Worm (Caenorhabditis elegans): Measurements from ENCODE around the gene C15B12.3.

Gene C15B12.3

ce11 chrX:6446564-6446963 lies 20.8 kb downstream of the C15B12.3 start, which contains the start of gene asp-14:
Gene asp-14 (minus strand): TSS chrX:6446664.
- TF ChIP-seq pha-4 (tag; optimal IDR thresholded peaks at IDR 0.05) (no peak), K12H6.12 (tag; optimal IDR thresholded peaks at IDR 0.05) (no peak), unc-130 (GFP tag; optimal IDR thresholded peaks at IDR 0.05) (no peak), tbp1 (GFP tag; optimal IDR thresholded peaks at IDR 0.05) (no peak)

DNA sequence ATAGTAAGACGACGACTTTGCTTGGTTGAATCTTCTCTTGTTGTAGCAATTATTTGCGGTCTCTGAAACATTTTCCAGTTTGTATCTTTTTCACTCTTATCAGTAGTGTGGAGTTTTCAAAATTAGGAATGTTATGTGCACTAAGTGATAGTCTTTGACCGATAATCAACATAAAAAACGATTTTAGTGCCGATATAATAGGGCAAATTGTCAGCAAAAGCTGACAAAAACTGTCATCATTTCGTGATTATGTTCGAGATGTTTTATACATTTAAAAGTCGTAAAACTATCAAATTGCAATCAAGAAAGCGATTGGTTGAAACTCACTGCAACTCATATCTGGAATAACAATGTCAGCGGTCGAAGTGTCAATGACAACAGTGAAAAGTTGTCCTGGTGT lies 22.1 kb downstream of the C15B12.3 start:
- TF ChIP-seq nhr-80 (tag; optimal IDR thresholded peaks at IDR 0.05) = peak; percentile 23
- TF ChIP-seq lin-40 (tag; optimal IDR thresholded peaks at IDR 0.05) = no peak
- no peak for TF ChIP-seq ama-1 (optimal IDR thresholded peaks at IDR 0.05)
- no peak for TF ChIP-seq ama-1 (GFP tag; optimal IDR thresholded peaks at IDR 0.05)
- no peak for TF ChIP-seq snpc-1.3 (tag; optimal IDR thresholded peaks at IDR 0.05; ENCODE audit: insufficient read depth)

DNA sequence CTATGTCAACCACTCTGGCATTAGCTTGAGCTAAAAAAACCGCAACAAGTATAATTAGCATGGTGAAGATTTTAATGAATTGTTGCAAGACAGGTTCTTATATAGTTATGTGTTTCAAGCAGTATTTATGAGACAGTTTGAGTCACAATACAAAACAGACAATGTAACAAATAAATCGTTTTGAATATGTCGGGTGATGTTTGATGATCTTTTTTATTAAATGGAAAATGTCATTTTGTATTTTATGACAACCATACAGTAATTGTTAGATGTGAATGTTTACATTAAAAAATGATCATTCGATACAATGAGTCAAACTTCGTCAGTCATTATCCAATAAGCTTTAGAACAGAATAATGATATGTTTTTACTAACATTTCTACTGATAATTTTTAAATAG lies 24.0 kb downstream of the C15B12.3 start, which contains the start of gene K10C2.7:
TSS of gene K10C2.7 (minus strand) at position 101 of the 400 bp plus-strand sequence.
- TF ChIP-seq lag-1 (GFP tag; IDR thresholded peaks at IDR 0.05) = no peak
- TF ChIP-seq mxl-1 (tag; optimal IDR thresholded peaks at IDR 0.05) = no peak
- TF ChIP-seq ccch-3 (GFP tag; optimal IDR thresholded peaks at IDR 0.05) = no peak
- no peak for TF ChIP-seq unc-130 (GFP tag; optimal IDR thresholded peaks at IDR 0.05)
- no peak for TF ChIP-seq F52B5.7 (tag; optimal IDR thresholded peaks at IDR 0.05)
- no peak for TF ChIP-seq ztf-25 (GFP tag; IDR thresholded peaks at IDR 0.05)
- TF ChIP-seq fkh-3 (tag; optimal IDR thresholded peaks at IDR 0.05) = no peak
- no peak for TF ChIP-seq egrh-3 (GFP tag; IDR thresholded peaks at IDR 0.05)
- TF ChIP-seq somi-1 (GFP tag; optimal IDR thresholded peaks at IDR 0.05) = no peak
- no peak for TF ChIP-seq Y53G8AR.9 (GFP tag; conservative IDR thresholded peaks at IDR 0.05)
- no peak for TF ChIP-seq cebp-2 (GFP tag; IDR thresholded peaks at IDR 0.05)

ce11 chrX:6440464-6440863 lies 26.9 kb downstream of the C15B12.3 start, which contains the start of gene K10C2.14:
Gene K10C2.14 (minus strand): TSS chrX:6440564.
- no peak for TF ChIP-seq tbp1 (GFP tag; optimal IDR thresholded peaks at IDR 0.05)
- TF ChIP-seq pha-4 (tag; optimal IDR thresholded peaks at IDR 0.05) = no peak
- no peak for TF ChIP-seq sdz-38 (tag; optimal IDR thresholded peaks at IDR 0.05)
- TF ChIP-seq madf-3 (GFP tag; IDR thresholded peaks at IDR 0.05) = no peak
- TF ChIP-seq lir-1 (GFP tag; conservative IDR thresholded peaks at IDR 0.05) = no peak
- no peak for TF ChIP-seq rpc-1 (optimal IDR thresholded peaks at IDR 0.05)
- no peak for TF ChIP-seq rpc-1 (tag; optimal IDR thresholded peaks at IDR 0.05)
- TF ChIP-seq F55B11.4 (tag; optimal IDR thresholded peaks at IDR 0.05; ENCODE audit: borderline replicate concordance, insufficient read depth) = no peak
- no peak for TF ChIP-seq him-1 (tag; optimal IDR thresholded peaks at IDR 0.05)
- no peak for TF ChIP-seq nhr-90 (tag; optimal IDR thresholded peaks at IDR 0.05)
- TF ChIP-seq snpc-3.4 (tag; optimal IDR thresholded peaks at IDR 0.05) = no peak
- TF ChIP-seq Y95B8A.8 (GFP tag; IDR thresholded peaks at IDR 0.05) = no peak
- no peak for TF ChIP-seq ceh-100 (GFP tag; IDR thresholded peaks at IDR 0.05)
- TF ChIP-seq nhr-80 (tag; optimal IDR thresholded peaks at IDR 0.05) = no peak
- no peak for TF ChIP-seq lin-54 (GFP tag; optimal IDR thresholded peaks at IDR 0.05)

DNA sequence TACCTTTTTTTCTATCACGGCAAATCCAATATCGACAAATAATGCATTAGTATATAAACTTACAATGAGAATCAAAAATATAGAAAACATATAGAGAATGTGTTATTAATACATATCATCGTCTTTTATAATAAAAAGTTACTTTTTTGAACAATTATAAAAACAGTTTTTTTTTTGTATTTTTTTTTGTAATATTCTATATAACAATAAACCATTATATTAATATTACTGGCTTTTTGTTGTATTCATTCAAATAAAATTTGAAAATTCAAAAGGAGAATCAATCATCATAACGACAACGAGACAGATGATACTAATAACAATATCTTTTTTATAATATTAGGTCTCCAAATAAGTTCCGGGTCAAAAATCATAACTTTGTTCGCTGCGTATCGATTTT lies 29.8 kb downstream of the C15B12.3 start, which contains the start of gene K10C2.8:
TSS of gene K10C2.8 (minus strand) at position 101 of the 400 bp plus-strand sequence.
- TF ChIP-seq let-526 (GFP tag; IDR thresholded peaks at IDR 0.05) (no peak), bed-2 (GFP tag; IDR thresholded peaks at IDR 0.05) (no peak), Y56A3A.18 (GFP tag; IDR thresholded peaks at IDR 0.05) (no peak), ztf-26 (tag; optimal IDR thresholded peaks at IDR 0.05) (no peak), xnd-1 (tag; optimal IDR thresholded peaks at IDR 0.05) (no peak), cebp-1 (GFP tag; IDR thresholded peaks at IDR 0.05) (no peak), cebp-1 (tag; optimal IDR thresholded peaks at IDR 0.05) (no peak), snpc-1.1 (tag; optimal IDR thresholded peaks at IDR 0.05; ENCODE audit: insufficient read depth) (no peak), dpff-1 (tag; optimal IDR thresholded peaks at IDR 0.05) (no peak), ceh-79 (tag; optimal IDR thresholded peaks at IDR 0.05) (no peak), B0035.1 (tag; optimal IDR thresholded peaks at IDR 0.05) (no peak), dpl-1 (GFP tag; optimal IDR thresholded peaks at IDR 0.05) (no peak), dox-1 (GFP tag; IDR thresholded peaks at IDR 0.05) (no peak), ekl-4 (GFP tag; IDR thresholded peaks at IDR 0.05) (no peak), bed-1 (GFP tag; IDR thresholded peaks at IDR 0.05) (no peak)

Measured in whole organism, young adult.